Worm (Caenorhabditis elegans): ENCODE measurements around the gene sgn-1.
A peak's percentile ranks its signal among the peaks of the same experiment; 100 is the strongest.

DNA sequence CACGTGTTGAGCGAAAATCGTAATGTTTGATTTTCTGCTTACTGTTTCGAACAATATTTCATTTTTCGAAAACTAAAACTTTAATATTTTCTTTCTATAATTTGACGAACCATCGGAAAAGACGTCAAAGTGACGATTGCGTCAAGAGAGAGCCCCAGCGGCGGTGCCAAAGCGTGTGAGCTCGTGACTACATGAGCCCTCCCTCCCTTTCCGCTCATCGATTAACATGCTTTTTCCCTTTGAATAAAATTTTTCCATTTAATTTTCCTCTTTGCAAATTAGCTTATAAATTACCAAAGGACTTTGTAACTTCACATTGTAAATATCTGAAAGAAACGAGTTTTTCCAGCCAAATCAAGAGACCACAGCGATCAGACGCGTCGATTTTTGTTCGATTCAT lies 40.5 kb downstream of the sgn-1 start:
- TF ChIP-seq dmd-6 (GFP tag; IDR thresholded peaks at IDR 0.05) (no peak), daf-8 (GFP tag; IDR thresholded peaks at IDR 0.05) (no peak), spr-3 (GFP tag; optimal IDR thresholded peaks at IDR 0.05) (no peak), nhr-76 (tag; optimal IDR thresholded peaks at IDR 0.05) (no peak), dmd-9 (GFP tag; IDR thresholded peaks at IDR 0.05) (no peak), snpc-4 (tag; optimal IDR thresholded peaks at IDR 0.05) (no peak), lsy-2 (tag; optimal IDR thresholded peaks at IDR 0.05) (peak in 1 of 2 experiments; percentile 42), pha-4 (GFP tag; IDR thresholded peaks at IDR 0.05) (no peak), pha-4 (tag; optimal IDR thresholded peaks at IDR 0.05) (no peak), ceh-44 (GFP tag; IDR thresholded peaks at IDR 0.05) (no peak), pqm-1 (tag; optimal IDR thresholded peaks at IDR 0.05) (no peak), madf-5 (GFP tag; IDR thresholded peaks at IDR 0.05) (no peak), sdz-12 (GFP tag; optimal IDR thresholded peaks at IDR 0.05) (no peak), hlh-30 (tag; optimal IDR thresholded peaks at IDR 0.05; ENCODE audit: insufficient read depth) (peak; percentile 69), nhr-237 (tag; optimal IDR thresholded peaks at IDR 0.05) (no peak)
